Fruit fly (Drosophila melanogaster) whole organism, adult: Measurements from ENCODE around the gene BthD.
A peak's percentile ranks its signal among the peaks of the same experiment; 100 is the strongest.

Experiments used
- CG12768 ChIP-seq: fragments of 200-800 bp; sonication (Bioruptor generic); optimal IDR thresholded peaks from 2 replicates; lab custom pipeline; 2017; ENCODE audit warnings: missing biosample characterization, missing genetic modification characterization, mild to moderate bottlenecking, moderate library complexity, missing genetic modification reagents
- CG5204 ChIP-seq: fragments of 200-800 bp; sonication (Bioruptor generic); optimal IDR thresholded peaks from 2 replicates; lab custom pipeline; 2016; ENCODE audit warnings: missing biosample characterization, missing genetic modification characterization
- CG7101 ChIP-seq: fragments of 200-800 bp; sonication (Bioruptor generic); optimal IDR thresholded peaks from 2 replicates; lab custom pipeline; 2018; ENCODE audit warnings: missing biosample characterization, mild to moderate bottlenecking, missing genetic modification characterization, moderate library complexity
- Crg-1 ChIP-seq: fragments of 200-800 bp; sonication (Bioruptor generic); optimal IDR thresholded peaks from 2 replicates; lab custom pipeline; 2016; ENCODE audit warnings: missing biosample characterization, missing genetic modification characterization
- Hr96 ChIP-seq: fragments of 200-800 bp; sonication (Bioruptor generic); optimal IDR thresholded peaks from 2 replicates; lab custom pipeline; 2016; ENCODE audit warnings: missing biosample characterization, missing genetic modification characterization
- bab1 ChIP-seq: fragments of 200-800 bp; sonication (Bioruptor generic); optimal IDR thresholded peaks from 3 replicates; lab custom pipeline; 2019; ENCODE audit warnings: missing biosample characterization, mild to moderate bottlenecking, missing genetic modification characterization, moderate library complexity
- kay ChIP-seq: fragments of 200-800 bp; sonication (Bioruptor generic); peaks from one replicate; lab custom pipeline; 2016; ENCODE audit warnings: missing biosample characterization, missing genetic modification characterization, borderline replicate concordance
- toe ChIP-seq: fragments of 200-800 bp; sonication (Bioruptor generic); optimal IDR thresholded peaks from 2 replicates; lab custom pipeline; 2016; ENCODE audit warnings: missing biosample characterization, missing genetic modification characterization

dm6 chrX:13565490-13566156, 46.3 kb upstream of the BthD start:
- no peak for TF ChIP-seq CG5204 (GFP tag; lab: Kevin White, UChicago)
- TF ChIP-seq bab1 (GFP tag; lab: Kevin White, UChicago): peak; percentile 39
- peak; percentile 11 for TF ChIP-seq CG7101 (tag; lab: Kevin White, UChicago)
- no peak for TF ChIP-seq kay (GFP tag; lab: Kevin White, UChicago)
- peak; percentile 5 for TF ChIP-seq toe (GFP tag; lab: Kevin White, UChicago)
- no peak for TF ChIP-seq Hr96
- TF ChIP-seq CG12768 (GFP tag; lab: Kevin White, UChicago): no peak
- TF ChIP-seq Crg-1 (GFP tag; lab: Kevin White, UChicago): no peak
